Fruit fly (Drosophila melanogaster): ENCODE results near the gene CG31358.

Gene CG31358

DNA sequence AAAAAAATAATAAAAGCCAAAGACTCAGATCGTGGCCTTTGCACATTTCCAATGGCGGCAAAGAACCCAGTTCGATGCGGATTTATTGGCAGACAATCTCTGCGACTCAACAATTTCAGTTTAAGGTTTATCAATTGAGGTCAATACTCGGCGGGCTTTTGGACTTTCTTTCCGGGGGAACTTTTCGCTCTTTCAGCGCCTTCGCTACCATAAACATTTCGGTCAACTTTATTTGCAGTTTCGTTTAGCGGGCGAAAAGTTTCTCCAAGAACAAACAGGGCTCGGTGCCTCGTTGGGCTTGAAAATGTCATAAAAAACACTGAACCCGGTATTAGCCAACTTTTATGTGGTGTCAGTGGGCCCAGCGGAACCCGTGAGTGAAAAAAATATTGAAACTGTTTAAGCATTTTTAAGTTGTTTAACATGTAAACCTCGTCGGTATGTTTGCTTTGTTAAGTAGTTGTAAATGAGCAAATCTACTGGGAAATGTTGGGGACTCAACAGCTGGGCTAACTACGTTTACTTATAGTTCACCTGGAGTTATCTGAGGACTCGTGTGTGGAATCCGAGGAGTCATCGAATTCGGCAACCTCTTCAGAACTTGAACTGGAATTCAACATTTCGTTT lies 39.9 kb downstream of the CG31358 start:
- TF ChIP-seq CTCF (optimal IDR thresholded peaks at IDR 0.05) = no peak
- no peak for TF ChIP-seq CG8478 (optimal IDR thresholded peaks at IDR 0.05)

DNA sequence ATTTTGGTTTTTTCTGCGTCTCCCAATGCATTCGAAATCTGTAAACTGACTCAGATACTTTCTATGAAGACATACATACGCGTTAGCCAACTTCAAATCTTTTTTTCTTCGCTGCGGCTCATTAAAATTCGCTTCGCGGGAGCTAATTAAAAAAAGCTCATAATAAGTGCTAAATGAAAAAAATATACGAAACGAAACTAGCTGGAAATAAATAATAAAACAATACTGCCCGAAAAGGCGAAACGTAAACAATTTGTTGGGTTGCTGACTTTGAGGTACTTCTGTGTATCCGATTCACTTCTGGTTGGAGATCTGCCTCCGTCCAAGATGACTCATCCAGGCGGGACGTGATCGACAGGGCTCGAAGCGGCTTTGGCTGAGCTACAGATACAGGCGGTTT lies 41.6 kb downstream of the CG31358 start:
- TF ChIP-seq CG8478 (optimal IDR thresholded peaks at IDR 0.05) (no peak), CTCF (optimal IDR thresholded peaks at IDR 0.05) (no peak)

DNA sequence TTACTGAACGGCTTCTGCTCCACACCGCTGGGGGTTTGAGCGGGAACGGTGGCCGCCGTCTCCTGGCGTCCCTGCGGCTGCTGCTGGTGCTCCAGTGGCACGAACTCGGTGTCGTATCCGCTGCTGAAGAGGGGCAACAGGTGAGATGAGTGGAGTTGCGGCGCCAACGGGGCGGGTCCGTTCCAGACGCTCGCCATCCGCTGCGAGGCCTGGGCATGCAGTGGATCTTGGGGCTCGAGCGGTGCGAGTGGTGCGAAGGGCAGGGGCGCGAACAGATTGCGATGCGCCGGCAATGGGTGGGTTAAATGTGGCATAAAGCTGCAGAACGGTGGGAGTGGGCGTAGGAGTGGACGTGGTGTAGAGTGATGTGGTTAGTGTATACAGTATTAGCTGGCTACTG lies 42.4 kb downstream of the CG31358 start:
- no peak for TF ChIP-seq CG8478 (optimal IDR thresholded peaks at IDR 0.05)

DNA sequence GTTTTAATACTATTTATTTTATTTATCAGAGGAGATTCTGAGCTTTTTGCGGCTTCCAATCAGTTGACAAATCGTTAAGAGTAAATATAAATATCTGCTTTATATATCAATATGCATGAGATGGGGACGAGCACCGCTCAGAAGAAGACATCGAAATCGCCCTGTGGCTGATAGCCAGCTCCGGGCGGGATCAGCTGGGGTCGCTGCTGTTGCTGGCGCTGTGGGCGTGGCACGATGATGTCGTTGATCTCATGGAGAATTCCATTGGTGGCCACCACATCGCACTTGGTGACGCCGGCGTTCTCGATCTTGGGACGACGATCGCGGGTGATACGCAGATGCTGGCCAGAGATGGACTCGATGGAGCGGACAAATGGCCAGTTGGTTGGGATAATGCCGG lies 46.7 kb downstream of the CG31358 start:
- TF ChIP-seq CTCF (optimal IDR thresholded peaks at IDR 0.05) (no peak), CG8478 (optimal IDR thresholded peaks at IDR 0.05) (no peak)

DNA sequence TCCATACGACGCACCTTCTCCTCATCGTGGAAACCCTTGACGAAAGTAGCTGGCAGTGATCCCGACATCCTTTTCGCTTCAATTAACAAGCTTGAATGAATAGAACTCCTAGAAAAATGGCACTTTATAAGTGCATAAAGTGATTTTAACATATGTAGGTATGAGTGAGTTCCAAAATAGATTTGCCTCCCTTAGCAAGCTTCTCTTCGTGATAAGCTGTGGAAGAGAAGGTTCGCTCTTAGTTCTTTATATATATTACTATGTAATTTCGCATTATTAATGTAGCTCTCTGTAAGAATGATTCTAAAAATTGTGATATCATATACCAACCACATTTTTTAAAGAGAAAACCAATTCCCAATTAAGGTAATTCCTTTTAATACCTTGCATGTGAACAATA lies 47.1 kb downstream of the CG31358 start, which contains the start of gene CG3397:
Gene CG3397, minus strand, starts transcription at position 101 of the 400 bp plus-strand sequence.
- no peak for TF ChIP-seq CTCF (optimal IDR thresholded peaks at IDR 0.05)
- TF ChIP-seq CG8478 (optimal IDR thresholded peaks at IDR 0.05) = no peak

DNA sequence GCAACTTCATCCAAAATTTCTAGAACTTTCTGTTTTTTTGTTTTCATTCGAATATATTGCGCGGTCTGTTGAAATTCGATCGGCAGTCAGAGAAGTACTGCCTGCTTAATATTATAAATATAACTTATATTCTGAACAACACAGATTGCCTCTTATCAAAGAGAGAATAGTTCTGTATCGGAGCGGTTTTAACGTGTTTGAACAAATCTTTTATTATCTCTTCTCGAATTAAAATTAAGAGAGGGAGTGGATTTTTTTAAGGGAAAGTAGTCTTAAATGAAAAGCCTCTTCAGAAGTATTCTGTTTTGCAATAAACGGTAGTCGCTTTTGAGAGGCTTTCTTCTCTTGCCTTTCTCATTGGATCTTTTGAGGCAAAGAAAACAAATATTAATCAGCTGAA lies 49.0 kb downstream of the CG31358 start:
- TF ChIP-seq CG8478 (optimal IDR thresholded peaks at IDR 0.05) = no peak
- TF ChIP-seq CTCF (optimal IDR thresholded peaks at IDR 0.05) = no peak

DNA sequence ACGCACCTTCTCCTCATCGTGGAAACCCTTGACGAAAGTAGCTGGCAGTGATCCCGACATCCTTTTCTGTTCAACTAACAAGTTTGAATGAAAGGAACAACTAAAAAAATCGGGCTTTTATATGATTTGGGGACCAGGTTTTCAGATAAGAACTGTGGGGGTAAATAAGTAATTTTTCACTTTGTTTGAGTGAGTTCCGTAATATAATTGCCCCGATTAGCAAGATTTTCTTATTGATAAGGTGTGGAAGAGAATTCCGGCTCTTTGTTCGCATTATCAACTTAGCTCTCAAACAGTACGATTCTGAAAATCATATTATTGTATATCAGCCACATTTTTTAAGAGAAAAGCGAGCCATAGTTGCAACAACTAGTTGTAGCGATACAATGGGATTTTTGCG lies 49.6 kb downstream of the CG31358 start, which contains the start of gene CG12224:
Gene CG12224, minus strand, starts transcription at position 101 of the 400 bp plus-strand sequence.
- TF ChIP-seq CG8478 (optimal IDR thresholded peaks at IDR 0.05) (no peak), CTCF (optimal IDR thresholded peaks at IDR 0.05) (no peak)

DNA sequence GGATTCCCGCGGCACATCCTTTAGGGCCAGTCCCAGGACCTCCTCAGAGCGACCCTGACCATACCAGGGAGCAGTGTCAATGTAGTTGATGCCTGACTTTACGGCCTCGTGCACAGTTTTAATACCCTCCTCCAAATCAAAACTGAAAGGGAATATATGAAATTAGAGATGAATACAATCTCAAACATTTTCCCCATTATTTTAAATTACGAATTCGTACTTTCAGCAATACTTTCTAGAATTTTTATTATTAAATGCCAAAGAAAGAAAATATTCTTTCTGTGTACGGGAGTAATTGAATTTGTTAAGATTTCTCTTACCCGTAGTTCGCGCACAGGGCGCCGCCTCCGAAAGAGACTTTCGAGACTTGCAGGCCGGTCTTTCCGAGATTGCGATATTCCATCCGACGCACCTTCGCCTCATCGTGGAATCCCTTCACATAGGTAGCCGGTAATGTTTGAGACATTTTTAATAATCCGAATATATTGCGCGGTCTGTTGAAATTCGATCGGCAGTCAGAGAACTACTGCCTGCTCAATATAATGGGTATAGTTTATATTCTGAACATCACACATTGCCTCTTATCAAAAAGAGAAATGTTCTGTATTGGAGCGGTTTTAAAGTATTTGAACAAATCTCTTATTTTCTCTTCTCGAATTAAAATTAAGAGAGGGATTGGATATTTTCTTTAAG lies 51.5 kb downstream of the CG31358 start, which contains the start of gene CG18547:
Gene CG18547, minus strand, starts transcription at position 512 of the 693 bp plus-strand sequence.
- TF ChIP-seq CG8478 (optimal IDR thresholded peaks at IDR 0.05) (no peak), CTCF (optimal IDR thresholded peaks at IDR 0.05) (no peak)

DNA sequence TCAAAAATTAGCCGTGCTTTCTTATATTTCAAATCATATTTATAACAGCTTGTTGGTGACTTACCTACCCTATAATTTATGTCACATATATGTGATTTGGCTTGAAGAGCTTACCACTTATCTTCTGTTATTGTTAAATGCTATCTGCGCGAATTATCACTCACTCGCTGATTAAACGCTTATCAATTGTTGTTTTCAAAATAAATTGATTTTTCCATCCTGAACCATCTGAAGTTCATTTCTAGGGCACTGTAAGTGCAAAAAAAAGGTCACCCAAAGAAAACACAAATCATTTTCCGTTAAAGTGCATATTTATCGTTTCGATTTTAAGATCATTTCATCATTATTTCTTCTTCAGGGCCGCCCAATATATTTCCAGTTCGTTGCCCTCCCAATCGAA lies 53.3 kb downstream of the CG31358 start:
- TF ChIP-seq CG8478 (optimal IDR thresholded peaks at IDR 0.05) = no peak
- no peak for TF ChIP-seq CTCF (optimal IDR thresholded peaks at IDR 0.05)
